Worm (Caenorhabditis elegans) whole organism, late embryonic: Measurements from ENCODE around the gene ZK1321.4.

Experiments used
- K09A11.1 ChIP-seq: sonication (generic microtip); optimal IDR thresholded peaks from 2 replicates; lab custom pipeline; 2017; ENCODE audit warnings: antibody characterized with exemption, mild to moderate bottlenecking, missing genetic modification characterization, missing compliant biosample characterization; ENCODE audit not compliant: insufficient read depth
- ahr-1 ChIP-seq: sonication (generic microtip); optimal IDR thresholded peaks from 2 replicates; lab custom pipeline; 2016; ENCODE audit warnings: missing genetic modification characterization, missing compliant biosample characterization
- ceh-14 ChIP-seq: sonication (generic microtip); optimal IDR thresholded peaks from 2 replicates; lab custom pipeline; 2016; ENCODE audit warnings: missing genotype, missing genetic modification characterization, missing compliant biosample characterization
- ceh-18 ChIP-seq: sonication (generic microtip); optimal IDR thresholded peaks from 2 replicates; lab custom pipeline; 2016; ENCODE audit warnings: missing genetic modification characterization, missing compliant biosample characterization
- ceh-19 ChIP-seq: fragments of 200-800 bp; sonication (Bioruptor generic); optimal IDR thresholded peaks from 2 replicates; lab custom pipeline; 2018; ENCODE audit warnings: mild to moderate bottlenecking, missing genetic modification characterization, missing compliant biosample characterization
- ceh-2 ChIP-seq: sonication (generic microtip); optimal IDR thresholded peaks from 2 replicates; lab custom pipeline; 2016; ENCODE audit warnings: missing genotype, missing genetic modification characterization, missing compliant biosample characterization
- ceh-22 ChIP-seq: sonication (generic microtip); optimal IDR thresholded peaks from 2 replicates; lab custom pipeline; 2017; ENCODE audit warnings: missing biosample characterization, missing genetic modification characterization
- ceh-24 ChIP-seq: sonication (generic microtip); optimal IDR thresholded peaks from 2 replicates; lab custom pipeline; 2016; ENCODE audit warnings: mild to moderate bottlenecking, missing genetic modification characterization, missing compliant biosample characterization
- ceh-30 ChIP-seq: fragments of 150-350 bp; optimal IDR thresholded peaks from 2 replicates; lab custom pipeline; 2014; ENCODE audit warnings: missing biosample characterization, missing genetic modification characterization
- ceh-31 ChIP-seq: sonication (generic microtip); optimal IDR thresholded peaks from 2 replicates; lab custom pipeline; 2016; ENCODE audit warnings: missing genetic modification characterization, missing compliant biosample characterization
- ceh-45 ChIP-seq: fragments of 200-800 bp; sonication (Bioruptor generic); IDR thresholded peaks from 2 replicates; pipeline ENCODE4 v1.3.6; 2022; ENCODE audit warnings: missing genetic modification reagents, missing genetic modification characterization, missing compliant biosample characterization
- ceh-48 ChIP-seq: sonication (generic microtip); optimal IDR thresholded peaks from 2 replicates; lab custom pipeline; 2016; ENCODE audit warnings: missing genetic modification characterization, inconsistent platforms, missing compliant biosample characterization
- che-1 ChIP-seq: sonication (generic microtip); optimal IDR thresholded peaks from 2 replicates; lab custom pipeline; 2016; ENCODE audit warnings: mild to moderate bottlenecking, missing genetic modification characterization, missing compliant biosample characterization
- dmd-4 ChIP-seq: sonication (generic microtip); optimal IDR thresholded peaks from 2 replicates; lab custom pipeline; 2016; ENCODE audit warnings: borderline replicate concordance, missing genetic modification characterization, missing compliant biosample characterization
- dve-1 ChIP-seq: sonication (generic microtip); optimal IDR thresholded peaks from 2 replicates; lab custom pipeline; 2017; ENCODE audit warnings: antibody characterized with exemption, mild to moderate bottlenecking, missing genetic modification characterization, missing compliant biosample characterization
- elt-2 ChIP-seq: sonication (generic microtip); optimal IDR thresholded peaks from 2 replicates; lab custom pipeline; 2016; ENCODE audit warnings: missing genetic modification reagents, missing genetic modification characterization, missing compliant biosample characterization
- ets-4 ChIP-seq: sonication (generic microtip); optimal IDR thresholded peaks from 2 replicates; lab custom pipeline; 2016; ENCODE audit warnings: missing genetic modification characterization, missing compliant biosample characterization
- eyg-1 ChIP-seq: sonication (generic microtip); optimal IDR thresholded peaks from 2 replicates; lab custom pipeline; 2016; ENCODE audit warnings: missing genotype, missing genetic modification characterization, missing compliant biosample characterization
- fax-1 ChIP-seq: sonication (generic microtip); optimal IDR thresholded peaks from 2 replicates; lab custom pipeline; 2016; ENCODE audit warnings: missing genotype, missing genetic modification characterization, missing compliant biosample characterization
- fkh-10 ChIP-seq: fragments of 150-350 bp; optimal IDR thresholded peaks from 2 replicates; lab custom pipeline; 2014; ENCODE audit warnings: missing biosample characterization, missing genetic modification reagents, missing genetic modification characterization
- gmeb-2 ChIP-seq: sonication (generic microtip); optimal IDR thresholded peaks from 2 replicates; lab custom pipeline; 2016; ENCODE audit warnings: missing genetic modification characterization, inconsistent platforms, missing compliant biosample characterization
- hlh-13 ChIP-seq: fragments of 200-800 bp; sonication (Bioruptor generic); optimal IDR thresholded peaks from 2 replicates; lab custom pipeline; 2018; ENCODE audit warnings: mild to moderate bottlenecking, missing genetic modification characterization, missing compliant biosample characterization
- hlh-15 ChIP-seq: sonication (generic microtip); optimal IDR thresholded peaks from 2 replicates; lab custom pipeline; 2016; ENCODE audit warnings: missing genetic modification characterization, missing compliant biosample characterization
- hlh-30 ChIP-seq: sonication (generic microtip); optimal IDR thresholded peaks from 2 replicates; lab custom pipeline; 2017; ENCODE audit warnings: antibody characterized with exemption, missing genetic modification characterization, missing compliant biosample characterization; ENCODE audit not compliant: insufficient read depth
- hlh-6 ChIP-seq: sonication (generic microtip); optimal IDR thresholded peaks from 2 replicates; lab custom pipeline; 2016; ENCODE audit warnings: missing genotype, missing genetic modification characterization, missing compliant biosample characterization
- hlh-8 ChIP-seq: sonication (generic microtip); optimal IDR thresholded peaks from 2 replicates; lab custom pipeline; 2016; ENCODE audit warnings: missing genotype, missing genetic modification characterization, missing compliant biosample characterization
- lim-6 ChIP-seq: sonication (generic microtip); optimal IDR thresholded peaks from 2 replicates; lab custom pipeline; 2016; ENCODE audit warnings: missing genetic modification characterization, missing compliant biosample characterization
- madf-2 ChIP-seq: sonication (generic microtip); optimal IDR thresholded peaks from 2 replicates; lab custom pipeline; 2017; ENCODE audit warnings: missing genetic modification characterization, missing compliant biosample characterization
- mec-3 ChIP-seq: sonication (generic microtip); optimal IDR thresholded peaks from 2 replicates; lab custom pipeline; 2016; ENCODE audit warnings: borderline replicate concordance, missing genetic modification characterization, missing compliant biosample characterization
- npax-4 ChIP-seq: sonication (generic microtip); optimal IDR thresholded peaks from 2 replicates; lab custom pipeline; 2016; ENCODE audit warnings: missing genetic modification characterization, missing compliant biosample characterization
- pat-9 ChIP-seq: fragments of 200-800 bp; sonication (Bioruptor generic); optimal IDR thresholded peaks from 2 replicates; lab custom pipeline; 2018; ENCODE audit warnings: mild to moderate bottlenecking, missing genetic modification characterization, moderate library complexity, missing compliant biosample characterization
- pqm-1 ChIP-seq: sonication (generic microtip); optimal IDR thresholded peaks from 2 replicates; lab custom pipeline; 2016; ENCODE audit warnings: missing genetic modification characterization, missing compliant biosample characterization
- pros-1 ChIP-seq: fragments of 150-350 bp; optimal IDR thresholded peaks from 2 replicates; lab custom pipeline; 2014; ENCODE audit warnings: missing biosample characterization, missing genetic modification reagents, missing genetic modification characterization
- ref-2 ChIP-seq: sonication (generic microtip); optimal IDR thresholded peaks from 2 replicates; lab custom pipeline; 2016; ENCODE audit warnings: missing genetic modification characterization, missing compliant biosample characterization
- rnt-1 ChIP-seq: sonication (generic microtip); optimal IDR thresholded peaks from 2 replicates; lab custom pipeline; 2016; ENCODE audit warnings: missing genetic modification characterization, missing compliant biosample characterization
- sdc-2 ChIP-seq: sonication (generic microtip); optimal IDR thresholded peaks from 2 replicates; lab custom pipeline; 2016; ENCODE audit warnings: missing genotype, missing genetic modification characterization, missing compliant biosample characterization
- sox-4 ChIP-seq: sonication (generic microtip); optimal IDR thresholded peaks from 2 replicates; lab custom pipeline; 2017; ENCODE audit warnings: mild to moderate bottlenecking, missing genetic modification characterization, inconsistent platforms, missing compliant biosample characterization
- syd-9 ChIP-seq: sonication (generic microtip); optimal IDR thresholded peaks from 2 replicates; lab custom pipeline; 2016; ENCODE audit warnings: mild to moderate bottlenecking, missing genetic modification characterization, moderate library complexity, missing compliant biosample characterization
- tbx-2 ChIP-seq: sonication (generic microtip); optimal IDR thresholded peaks from 2 replicates; lab custom pipeline; 2016; ENCODE audit warnings: missing genetic modification characterization, missing compliant biosample characterization
- tbx-7 ChIP-seq: sonication (generic microtip); optimal IDR thresholded peaks from 2 replicates; lab custom pipeline; 2016; ENCODE audit warnings: missing genotype, missing genetic modification characterization, missing compliant biosample characterization
- ttx-3 ChIP-seq: sonication (generic microtip); optimal IDR thresholded peaks from 2 replicates; lab custom pipeline; 2016; ENCODE audit warnings: missing genetic modification reagents, missing genetic modification characterization, missing compliant biosample characterization
- unc-3 ChIP-seq, 2 experiments: fragments of 200-800 bp in 1 of 2; sonication (Bioruptor generic) in 1 of 2; sonication (generic microtip) in 1 of 2; conservative IDR thresholded peaks in 1 of 2; optimal IDR thresholded peaks in 1 of 2; 2 replicates each; pipeline versions ENCODE4 v1.3.6 to Lab custom; 2016 to 2022; ENCODE audit warnings: missing compliant biosample characterization in 2 of 2, missing genetic modification characterization in 2 of 2, missing genetic modification reagents in 1 of 2
- unc-42 ChIP-seq: sonication (generic microtip); optimal IDR thresholded peaks from 2 replicates; lab custom pipeline; 2016; ENCODE audit warnings: missing genotype, missing genetic modification characterization, missing compliant biosample characterization
- unc-55 ChIP-seq: sonication (generic microtip); optimal IDR thresholded peaks from 2 replicates; lab custom pipeline; 2017; ENCODE audit warnings: missing biosample characterization, missing genetic modification reagents, missing genetic modification characterization
- unc-86 ChIP-seq: sonication (generic microtip); optimal IDR thresholded peaks from 2 replicates; lab custom pipeline; 2016; ENCODE audit warnings: missing genetic modification characterization, missing compliant biosample characterization
- zip-5 ChIP-seq: sonication (generic microtip); optimal IDR thresholded peaks from 2 replicates; lab custom pipeline; 2016; ENCODE audit warnings: missing genetic modification characterization, missing compliant biosample characterization
- ztf-16 ChIP-seq: sonication (generic microtip); optimal IDR thresholded peaks from 2 replicates; lab custom pipeline; 2017; ENCODE audit warnings: missing genetic modification characterization, missing compliant biosample characterization

The ZK1321.4 gene

ce11 chrII:9774653-9775052, 911 bp upstream of the ZK1321.4 start (continued):
- TF ChIP-seq gmeb-2 (tag; lab: Kevin White, UChicago): peak; percentile 84
- peak; percentile 79 for TF ChIP-seq sox-4 (tag; lab: Kevin White, UChicago)
- TF ChIP-seq ceh-24 (tag; lab: Kevin White, UChicago): peak; percentile 63
- peak; percentile 90 for TF ChIP-seq ttx-3
- TF ChIP-seq fax-1 (tag; lab: Kevin White, UChicago): peak; percentile 68
- TF ChIP-seq zip-5 (tag; lab: Kevin White, UChicago): peak; percentile 43
- TF ChIP-seq pat-9: peak; percentile 70
- TF ChIP-seq ets-4 (tag; lab: Kevin White, UChicago): peak; percentile 45
- TF ChIP-seq hlh-6 (tag; lab: Kevin White, UChicago): peak; percentile 84
- TF ChIP-seq K09A11.1 (tag; lab: Kevin White, UChicago): peak; percentile 61
- TF ChIP-seq ceh-48 (tag; lab: Kevin White, UChicago): peak; percentile 66
- peak; percentile 32 for TF ChIP-seq lim-6 (tag; lab: Kevin White, UChicago)
- TF ChIP-seq elt-2: peak; percentile 90
- peak; percentile 86 for TF ChIP-seq ztf-16 (tag; lab: Kevin White, UChicago)
- TF ChIP-seq hlh-15 (tag; lab: Kevin White, UChicago): no peak
- TF ChIP-seq ceh-14 (tag; lab: Kevin White, UChicago): peak; percentile 87
- peak; percentile 71 for TF ChIP-seq dmd-4 (tag; lab: Kevin White, UChicago)
- no peak for TF ChIP-seq unc-55 (GFP tag; lab: Kevin White, UChicago)
- TF ChIP-seq tbx-7 (tag; lab: Kevin White, UChicago): peak; percentile 26
- no peak for TF ChIP-seq ceh-22 (tag; lab: Kevin White, UChicago)
- peak; percentile 79 for TF ChIP-seq sdc-2 (tag; lab: Kevin White, UChicago)
- 0 out of 2 replicates have a peak, but pooled peaks have one; percentile 61 for TF ChIP-seq ceh-45
- peak; percentile 63 for TF ChIP-seq unc-3 (GFP tag; conservative IDR thresholded peaks at IDR 0.05; lab: Robert Waterston, UW)
- TF ChIP-seq unc-3 (tag; optimal IDR thresholded peaks at IDR 0.05; lab: Kevin White, UChicago): peak; percentile 79
- TF ChIP-seq unc-42 (tag; lab: Kevin White, UChicago): peak; percentile 43
- TF ChIP-seq ceh-31 (tag; lab: Kevin White, UChicago): peak; percentile 63
- TF ChIP-seq ref-2 (tag; lab: Kevin White, UChicago): peak; percentile 73
- TF ChIP-seq mec-3: no peak
- TF ChIP-seq ceh-18 (tag; lab: Kevin White, UChicago): peak; percentile 10
- no peak for TF ChIP-seq hlh-8
- TF ChIP-seq hlh-30 (tag; lab: Kevin White, UChicago): peak; percentile 2
- TF ChIP-seq rnt-1: peak; percentile 77
- peak; percentile 78 for TF ChIP-seq syd-9
- TF ChIP-seq madf-2 (tag; lab: Kevin White, UChicago): peak; percentile 58
- peak; percentile 76 for TF ChIP-seq ceh-2 (tag; lab: Kevin White, UChicago)
- TF ChIP-seq pqm-1 (tag; lab: Kevin White, UChicago): peak; percentile 39
- TF ChIP-seq dve-1 (tag; lab: Kevin White, UChicago): peak; percentile 83
- no peak for TF ChIP-seq ceh-30 (tag; lab: Kevin White, UChicago)
- TF ChIP-seq che-1 (tag; lab: Kevin White, UChicago): peak; percentile 80
- TF ChIP-seq pros-1 (tag; lab: Kevin White, UChicago): peak; percentile 45
- TF ChIP-seq ahr-1 (tag; lab: Kevin White, UChicago): no peak
- peak; percentile 82 for TF ChIP-seq ceh-19 (GFP tag; lab: Kevin White, UChicago)
- TF ChIP-seq unc-86 (tag; lab: Kevin White, UChicago): peak; percentile 87
- TF ChIP-seq eyg-1 (tag; lab: Kevin White, UChicago): peak; percentile 64
- TF ChIP-seq hlh-13: peak; percentile 81
- peak; percentile 73 for TF ChIP-seq tbx-2 (tag; lab: Kevin White, UChicago)
- TF ChIP-seq fkh-10 (GFP tag; lab: Kevin White, UChicago): no peak
- TF ChIP-seq npax-4: peak; percentile 50
